Fruit fly (Drosophila melanogaster) whole organism, embryonic: Measurements from ENCODE around the gene chif.

Experiments
- Antp ChIP-seq: fragments of 200-800 bp; sonication (Bioruptor generic); optimal IDR thresholded peaks from 3 replicates; lab custom pipeline; 2016; ENCODE audit warnings: missing biosample characterization, missing genetic modification characterization
- CG10321 ChIP-seq: fragments of 200-800 bp; sonication (Bioruptor generic); IDR thresholded peaks from 2 replicates; pipeline ENCODE4 v1.3.6; 2022; ENCODE audit warnings: missing biosample characterization, missing genetic modification characterization
- CG10979 ChIP-seq: fragments of 200-800 bp; sonication (Bioruptor generic); optimal IDR thresholded peaks from 2 replicates; lab custom pipeline; 2018; ENCODE audit warnings: missing biosample characterization, mild to moderate bottlenecking, missing genetic modification characterization, moderate library complexity
- CG11247 ChIP-seq: fragments of 200-800 bp; sonication (Bioruptor generic); IDR thresholded peaks from 2 replicates; pipeline ENCODE4 v1.3.6; 2022; ENCODE audit warnings: missing biosample characterization, missing genetic modification characterization
- CG12299 ChIP-seq: fragments of 200-800 bp; sonication (Bioruptor generic); optimal IDR thresholded peaks from 2 replicates; lab custom pipeline; 2018; ENCODE audit warnings: missing biosample characterization, mild to moderate bottlenecking, missing genetic modification characterization
- CG12769 ChIP-seq: fragments of 200-800 bp; sonication (Bioruptor generic); optimal IDR thresholded peaks from 2 replicates; lab custom pipeline; 2019; ENCODE audit warnings: missing biosample characterization, mild to moderate bottlenecking, missing genetic modification characterization, moderate library complexity
- CG1602 ChIP-seq: fragments of 200-800 bp; sonication (Bioruptor generic); optimal IDR thresholded peaks from 3 replicates; lab custom pipeline; 2016; ENCODE audit warnings: missing biosample characterization, missing genetic modification characterization
- CG16815 ChIP-seq: fragments of 200-800 bp; sonication (Bioruptor generic); optimal IDR thresholded peaks from 3 replicates; lab custom pipeline; 2017; ENCODE audit warnings: missing biosample characterization, mild to moderate bottlenecking, missing genetic modification characterization
- CG1792 ChIP-seq: fragments of 200-800 bp; sonication (Bioruptor generic); optimal IDR thresholded peaks from 2 replicates; lab custom pipeline; 2016; ENCODE audit warnings: missing biosample characterization, missing genetic modification characterization
- CG18599 ChIP-seq: fragments of 200-800 bp; sonication (Bioruptor generic); optimal IDR thresholded peaks from 3 replicates; lab custom pipeline; 2017; ENCODE audit warnings: missing biosample characterization, missing genetic modification characterization, mild to moderate bottlenecking, moderate library complexity, missing genetic modification reagents
- CG2678 ChIP-seq: fragments of 200-800 bp; sonication (Bioruptor generic); optimal IDR thresholded peaks from 3 replicates; lab custom pipeline; 2019; ENCODE audit warnings: missing biosample characterization, mild to moderate bottlenecking, missing genetic modification characterization, moderate library complexity
- CG3163 ChIP-seq: fragments of 200-800 bp; sonication (Bioruptor generic); optimal IDR thresholded peaks from 3 replicates; lab custom pipeline; 2016; ENCODE audit warnings: missing biosample characterization, missing genetic modification characterization
- CG32532 ChIP-seq: fragments of 200-800 bp; sonication (Bioruptor generic); IDR thresholded peaks from 2 replicates; pipeline ENCODE4 v1.3.6; 2022; ENCODE audit warnings: missing biosample characterization, missing genetic modification characterization
- CG3407 ChIP-seq: fragments of 200-800 bp; sonication (Bioruptor generic); optimal IDR thresholded peaks from 2 replicates; lab custom pipeline; 2018; ENCODE audit warnings: missing biosample characterization, mild to moderate bottlenecking, missing genetic modification characterization
- CG6654 ChIP-seq: fragments of 200-800 bp; sonication (Bioruptor generic); optimal IDR thresholded peaks from 2 replicates; lab custom pipeline; 2017; ENCODE audit warnings: missing biosample characterization, mild to moderate bottlenecking, missing genetic modification characterization
- CG9876 ChIP-seq: fragments of 200-800 bp; sonication (Bioruptor generic); optimal IDR thresholded peaks from 2 replicates; lab custom pipeline; 2016; ENCODE audit warnings: missing biosample characterization, missing genetic modification characterization
- CkIIα-i1 ChIP-seq: fragments of 200-800 bp; sonication (Bioruptor generic); IDR thresholded peaks from 2 replicates; pipeline ENCODE4 v1.3.6; 2022; ENCODE audit warnings: missing biosample characterization, missing genetic modification characterization
- Ets65A ChIP-seq: fragments of 200-800 bp; sonication (Bioruptor generic); peaks from one replicate; lab custom pipeline; 2016; ENCODE audit warnings: missing biosample characterization, missing genetic modification characterization
- HHEX ChIP-seq: fragments of 200-800 bp; sonication (Bioruptor generic); optimal IDR thresholded peaks from 3 replicates; lab custom pipeline; 2017; ENCODE audit warnings: missing biosample characterization, mild to moderate bottlenecking, missing genetic modification characterization, missing genetic modification reagents
- Rx ChIP-seq: fragments of 200-800 bp; sonication (Bioruptor generic); IDR thresholded peaks from 2 replicates; pipeline ENCODE4 v1.3.6; 2022; ENCODE audit warnings: missing biosample characterization, missing genetic modification characterization
- Side ChIP-seq: fragments of 200-800 bp; sonication (Bioruptor generic); optimal IDR thresholded peaks from 2 replicates; lab custom pipeline; 2016; ENCODE audit warnings: missing biosample characterization, missing genetic modification characterization
- Ssrp ChIP-seq: fragments of 200-800 bp; sonication (Bioruptor generic); optimal IDR thresholded peaks from 2 replicates; lab custom pipeline; 2018; ENCODE audit warnings: missing biosample characterization, mild to moderate bottlenecking, missing genetic modification characterization, moderate library complexity
- Stat92E ChIP-seq, 3 experiments: fragments of >200 bp in 2 of 3; fragments of 200-800 bp in 1 of 3; sonication (Bioruptor generic) in 1 of 3; optimal IDR thresholded peaks; 2 replicates each; lab custom pipeline; 2017 to 2019; ENCODE audit warnings: missing biosample characterization in 3 of 3, missing genetic modification characterization in 3 of 3, mild to moderate bottlenecking in 1 of 3, moderate library complexity in 1 of 3
- YL-1 ChIP-seq: fragments of 200-800 bp; sonication (Bioruptor generic); optimal IDR thresholded peaks from 3 replicates; lab custom pipeline; 2017; ENCODE audit warnings: missing biosample characterization, mild to moderate bottlenecking, missing genetic modification characterization
- chn ChIP-seq: fragments of 200-800 bp; sonication (Bioruptor generic); optimal IDR thresholded peaks from 2 replicates; lab custom pipeline; 2016; ENCODE audit warnings: missing biosample characterization, missing genetic modification characterization
- crc ChIP-seq: fragments of 200-800 bp; sonication (Bioruptor generic); optimal IDR thresholded peaks from 2 replicates; lab custom pipeline; 2016; ENCODE audit warnings: missing biosample characterization, missing genetic modification characterization
- dysf ChIP-seq: fragments of 200-800 bp; sonication (Bioruptor generic); IDR thresholded peaks from 3 replicates; pipeline ENCODE4 v1.3.6; 2022; ENCODE audit warnings: missing biosample characterization, missing genetic modification characterization
- esg ChIP-seq: fragments of 200-800 bp; sonication (Bioruptor generic); conservative IDR thresholded peaks from 2 replicates; pipeline ENCODE4 v1.3.6; 2022; ENCODE audit warnings: missing biosample characterization, missing genetic modification characterization
- ewg ChIP-seq: fragments of 200-800 bp; sonication (Bioruptor generic); optimal IDR thresholded peaks from 3 replicates; lab custom pipeline; 2017; ENCODE audit warnings: mild to moderate bottlenecking, missing biosample characterization, missing genetic modification reagents, missing genetic modification characterization
- ftz-f1 ChIP-seq: fragments of 200-800 bp; sonication (Bioruptor generic); optimal IDR thresholded peaks from 2 replicates; lab custom pipeline; 2016; ENCODE audit warnings: missing biosample characterization, missing genetic modification characterization
- gcm ChIP-seq: fragments of 200-800 bp; sonication (Bioruptor generic); optimal IDR thresholded peaks from 2 replicates; lab custom pipeline; 2019; ENCODE audit warnings: missing biosample characterization, mild to moderate bottlenecking, missing genetic modification characterization, moderate library complexity
- kni ChIP-seq: fragments of 200-800 bp; sonication (Bioruptor generic); optimal IDR thresholded peaks from 3 replicates; lab custom pipeline; 2017; ENCODE audit warnings: mild to moderate bottlenecking, missing biosample characterization, missing genetic modification reagents, missing genetic modification characterization
- nerfin-1 ChIP-seq: fragments of 200-800 bp; sonication (Bioruptor generic); optimal IDR thresholded peaks from 3 replicates; lab custom pipeline; 2019; ENCODE audit warnings: missing biosample characterization, mild to moderate bottlenecking, missing genetic modification characterization, moderate library complexity
- psq ChIP-seq: fragments of 200-800 bp; sonication (Bioruptor generic); optimal IDR thresholded peaks from 2 replicates; lab custom pipeline; 2017; ENCODE audit warnings: missing biosample characterization, missing genetic modification characterization
- sim ChIP-seq: fragments of 200-800 bp; sonication (Bioruptor generic); IDR thresholded peaks from 2 replicates; pipeline ENCODE4 v1.3.6; 2022; ENCODE audit warnings: missing biosample characterization, missing genetic modification characterization
- sisA ChIP-seq: fragments of 200-800 bp; sonication (Bioruptor generic); IDR thresholded peaks from 2 replicates; pipeline ENCODE4 v1.3.6; 2022; ENCODE audit warnings: missing biosample characterization, missing genetic modification characterization
- sr ChIP-seq: fragments of 200-800 bp; sonication (Bioruptor generic); IDR thresholded peaks from 3 replicates; pipeline ENCODE4 v1.3.6; 2022; ENCODE audit warnings: missing biosample characterization, missing genetic modification characterization
- trh ChIP-seq: fragments of 200-800 bp; sonication (Bioruptor generic); optimal IDR thresholded peaks from 2 replicates; lab custom pipeline; 2016; ENCODE audit warnings: missing biosample characterization, missing genetic modification characterization
- zen ChIP-seq: fragments of 200-800 bp; sonication (Bioruptor generic); optimal IDR thresholded peaks from 3 replicates; lab custom pipeline; 2018; ENCODE audit warnings: missing biosample characterization, mild to moderate bottlenecking, missing genetic modification characterization, moderate library complexity
- zfh1 ChIP-seq: fragments of 200-800 bp; sonication (Bioruptor generic); IDR thresholded peaks from 3 replicates; pipeline ENCODE4 v1.3.6; 2022; ENCODE audit warnings: missing biosample characterization, missing genetic modification characterization

chif gene

dm6 chr2L:16350160-16350633 lies 2.2 kb downstream of the chif start (continued):
- TF ChIP-seq CG11247 (GFP tag; lab: Robert Waterston, UW) (peak; percentile 71), CG18599 (GFP tag; lab: Kevin White, UChicago) (peak; percentile 76), sisA (GFP tag; lab: Robert Waterston, UW) (peak; percentile 81), CG10321 (GFP tag; lab: Robert Waterston, UW) (0 out of 2 replicates have a peak, but pooled peaks have one; percentile 40), CG1792 (no peak), gcm (GFP tag; lab: Kevin White, UChicago) (no peak), CG1602 (GFP tag; lab: Kevin White, UChicago) (peak; percentile 65)

- TF ChIP-seq crc (GFP tag; lab: Kevin White, UChicago) (no peak), Ssrp (tag; lab: Kevin White, UChicago) (no peak), zfh1 (GFP tag; lab: Robert Waterston, UW) (no peak), nerfin-1 (no peak), esg (GFP tag; lab: Robert Waterston, UW) (no peak), CkIIα-i1 (GFP tag; lab: Robert Waterston, UW) (no peak), psq (GFP tag; lab: Kevin White, UChicago) (no peak)
These were observed 10.2 kb downstream of the chif start, which contains the start of gene CG44405 for dm6 chr2L:16342224-16342623. Gene CG44405, minus strand, starts transcription at chr2L:16342324.

dm6 chr2L:16340268-16340667 lies 12.2 kb downstream of the chif start, which contains the start of gene CG42266:
Gene CG42266, minus strand, starts transcription at chr2L:16340368.
- no peak for TF ChIP-seq Side (GFP tag; lab: Kevin White, UChicago)
- TF ChIP-seq Ets65A: peak; percentile 20

dm6 chr2L:16337785-16338184 lies 14.6 kb downstream of the chif start, which contains the start of gene CG31817:
Gene CG31817, minus strand, starts transcription at chr2L:16337885.
- TF ChIP-seq CG12769 (tag; lab: Kevin White, UChicago) (no peak), chn (no peak), Rx (no peak), HHEX (GFP tag; lab: Kevin White, UChicago) (no peak), CG3407 (GFP tag; lab: Kevin White, UChicago) (no peak), CG32532 (GFP tag; lab: Robert Waterston, UW) (no peak), CG12299 (no peak), kni (no peak), CG16815 (GFP tag; lab: Kevin White, UChicago) (no peak), YL-1 (GFP tag; lab: Kevin White, UChicago) (no peak), sim (GFP tag; lab: Robert Waterston, UW) (no peak), dysf (GFP tag; lab: Robert Waterston, UW) (no peak), trh (no peak), CG6654 (GFP tag; lab: Kevin White, UChicago) (no peak), CG10979 (no peak), CG3163 (GFP tag; lab: Kevin White, UChicago) (no peak), CG9876 (GFP tag; lab: Kevin White, UChicago) (no peak), sr (no peak), ewg (no peak)

- TF ChIP-seq zen (tag; lab: Kevin White, UChicago) (peak; percentile 78), CG2678 (tag; lab: Kevin White, UChicago) (no peak), Stat92E (GFP tag; optimal IDR thresholded peaks at IDR 0.05; lab: Kevin White, UChicago) (peak in 1 of 3 experiments; percentile 50), ftz-f1 (no peak), Antp (GFP tag; lab: Kevin White, UChicago) (no peak)
These were observed 22.8 kb downstream of the chif start, which contains the start of gene CG4440 for dm6 chr2L:16329625-16330024. Gene CG4440, plus strand, starts transcription at chr2L:16329925.
